Fruit fly (Drosophila melanogaster): Measurements from ENCODE around the gene btd.

btd gene

dm6 chrX:9687623-9688022 lies 6.4 kb upstream of the btd start (continued):
- TF ChIP-seq MESR4 (GFP tag; optimal IDR thresholded peaks at IDR 0.05) (peak; percentile 40), danr (GFP tag; IDR thresholded peaks at IDR 0.05) (peak; percentile 86), Doc3 (GFP tag; IDR thresholded peaks at IDR 0.05; ENCODE audit: partially characterized antibody) (no peak), CG9876 (GFP tag; optimal IDR thresholded peaks at IDR 0.05) (peak; percentile 22), MTF-1 (GFP tag; optimal IDR thresholded peaks at IDR 0.05; ENCODE audit: borderline replicate concordance) (peak; percentile 89), Dip2 (GFP tag; IDR thresholded peaks at IDR 0.05) (peak; percentile 89), CG31365 (tag; optimal IDR thresholded peaks at IDR 0.05) (peak; percentile 87), Mes4 (GFP tag; optimal IDR thresholded peaks at IDR 0.05) (peak; percentile 78), bowl (GFP tag; IDR thresholded peaks at IDR 0.05) (peak; percentile 87), CG14965 (GFP tag; optimal IDR thresholded peaks at IDR 0.05; ENCODE audit: borderline replicate concordance) (peak; percentile 44), CG7372 (GFP tag; IDR thresholded peaks at IDR 0.05) (peak; percentile 93), CG6813 (GFP tag; optimal IDR thresholded peaks at IDR 0.05) (peak; percentile 98), CG4730 (GFP tag; IDR thresholded peaks at IDR 0.05) (peak; percentile 89), so (GFP tag; IDR thresholded peaks at IDR 0.05) (peak; percentile 96), wdn (GFP tag; IDR thresholded peaks at IDR 0.05) (peak; percentile 84), CG13123 (GFP tag; optimal IDR thresholded peaks at IDR 0.05) (peak; percentile 71), CG18476 (GFP tag; optimal IDR thresholded peaks at IDR 0.05) (peak; percentile 92), Dp (GFP tag; optimal IDR thresholded peaks at IDR 0.05) (peak; percentile 88), Opbp (GFP tag; IDR thresholded peaks at IDR 0.05; ENCODE audit: partially characterized antibody) (peak; percentile 41; the same call in 1 of the 3 replicates), Dek (tag; optimal IDR thresholded peaks at IDR 0.05) (peak; percentile 96), CG13624 (GFP tag; optimal IDR thresholded peaks at IDR 0.05) (peak; percentile 85), dati (GFP tag; IDR thresholded peaks at IDR 0.05) (peak; percentile 76; the same call in 1 of the 2 replicates), da (GFP tag; optimal IDR thresholded peaks at IDR 0.05) (peak; percentile 78), CG7987 (GFP tag; optimal IDR thresholded peaks at IDR 0.05) (peak; percentile 86), ap (GFP tag; IDR thresholded peaks at IDR 0.05) (peak; percentile 88), lbe (GFP tag; optimal IDR thresholded peaks at IDR 0.05) (peak; percentile 78), CG10462 (GFP tag; optimal IDR thresholded peaks at IDR 0.05) (peak; percentile 76), gem (tag; optimal IDR thresholded peaks at IDR 0.05) (peak; percentile 97), tin (GFP tag; optimal IDR thresholded peaks at IDR 0.05) (peak; percentile 90), ase (GFP tag; IDR thresholded peaks at IDR 0.05) (peak; percentile 95), CG17328 (GFP tag; IDR thresholded peaks at IDR 0.05) (peak; percentile 96), CG1529 (GFP tag; optimal IDR thresholded peaks at IDR 0.05) (peak; percentile 92), Sox100B (GFP tag; optimal IDR thresholded peaks at IDR 0.05) (peak; percentile 96), CG6854 (GFP tag; optimal IDR thresholded peaks at IDR 0.05) (peak; percentile 97), CG7786 (GFP tag; optimal IDR thresholded peaks at IDR 0.05) (peak; percentile 81), crp (GFP tag; optimal IDR thresholded peaks at IDR 0.05) (peak in 1 of 2 experiments; percentile 64), Kr (GFP tag; optimal IDR thresholded peaks at IDR 0.05) (peak; percentile 60), CG5953 (GFP tag; IDR thresholded peaks at IDR 0.05) (peak; percentile 93), ewg (GFP tag; optimal IDR thresholded peaks at IDR 0.05) (peak; percentile 87), usp (GFP tag; optimal IDR thresholded peaks at IDR 0.05) (no peak), CG6272 (GFP tag; IDR thresholded peaks at IDR 0.05) (no peak; the same call in none of the 2 replicates), repo (GFP tag; optimal IDR thresholded peaks at IDR 0.05) (peak; percentile 69), sisA (GFP tag; IDR thresholded peaks at IDR 0.05) (peak; percentile 89), CG31441 (GFP tag; IDR thresholded peaks at IDR 0.05) (peak; percentile 99), NC2β (GFP tag; optimal IDR thresholded peaks at IDR 0.05) (peak; percentile 73), B-H2 (GFP tag; optimal IDR thresholded peaks at IDR 0.05) (peak; percentile 95), ssp (GFP tag; IDR thresholded peaks at IDR 0.05) (peak; percentile 76), D19B (GFP tag; optimal IDR thresholded peaks at IDR 0.05) (peak; percentile 89), peb (GFP tag; IDR thresholded peaks at IDR 0.05) (peak; percentile 76), sqz (GFP tag; optimal IDR thresholded peaks at IDR 0.05) (peak; percentile 94), ham (GFP tag; IDR thresholded peaks at IDR 0.05) (peak; percentile 73; the same call in 1 of the 2 replicates)
